Worm (Caenorhabditis elegans): Measurements from ENCODE around the gene F22B7.3.

F22B7.3 gene

ce11 chrIII:8683679-8684263 is 35.1 kb downstream of the F22B7.3 start, which contains the start of gene fli-1:
Gene fli-1, minus strand, starts transcription at chrIII:8683736.
- TF ChIP-seq lin-13 (tag; optimal IDR thresholded peaks at IDR 0.05) (no peak), sptf-1 (tag; optimal IDR thresholded peaks at IDR 0.05) (peak; percentile 51)

- TF ChIP-seq nhr-237 (tag; optimal IDR thresholded peaks at IDR 0.05) (no peak), unc-62 (GFP tag; optimal IDR thresholded peaks at IDR 0.05) (peak; percentile 42), hlh-1 (tag; optimal IDR thresholded peaks at IDR 0.05) (peak; percentile 61), unc-120 (tag; optimal IDR thresholded peaks at IDR 0.05; ENCODE audit: poor library complexity, severe bottlenecking) (peak; percentile 52), sem-2 (GFP tag; optimal IDR thresholded peaks at IDR 0.05) (no peak)
Observed at ce11 chrIII:8684421-8684820, 35.7 kb downstream of the F22B7.3 start, which contains the start of gene anmt-1. Gene anmt-1, plus strand, starts transcription at chrIII:8684808.

- TF ChIP-seq sptf-1 (tag; optimal IDR thresholded peaks at IDR 0.05) (no peak), ham-2 (GFP tag; optimal IDR thresholded peaks at IDR 0.05) (no peak), lin-32 (GFP tag; optimal IDR thresholded peaks at IDR 0.05) (no peak), mep-1 (tag; optimal IDR thresholded peaks at IDR 0.05) (no peak), mab-5 (tag; optimal IDR thresholded peaks at IDR 0.05) (no peak), nhr-237 (tag; optimal IDR thresholded peaks at IDR 0.05) (no peak), zip-8 (tag; optimal IDR thresholded peaks at IDR 0.05) (no peak), nhr-2 (tag; optimal IDR thresholded peaks at IDR 0.05) (no peak), M03D4.4 (tag; optimal IDR thresholded peaks at IDR 0.05) (no peak), ceh-39 (tag; optimal IDR thresholded peaks at IDR 0.05) (no peak), unc-62 (GFP tag; optimal IDR thresholded peaks at IDR 0.05) (no peak), hlh-1 (tag; optimal IDR thresholded peaks at IDR 0.05) (no peak), ztf-11 (tag; optimal IDR thresholded peaks at IDR 0.05) (no peak), blmp-1 (tag; optimal IDR thresholded peaks at IDR 0.05) (no peak), mls-2 (tag; optimal IDR thresholded peaks at IDR 0.05) (no peak), snpc-4 (tag; optimal IDR thresholded peaks at IDR 0.05) (no peak)
Observed at ce11 chrIII:8685590-8686240, 37.0 kb downstream of the F22B7.3 start.

- TF ChIP-seq nhr-28 (tag; optimal IDR thresholded peaks at IDR 0.05) (no peak), ces-1 (GFP tag; optimal IDR thresholded peaks at IDR 0.05) (no peak), bed-3 (GFP tag; optimal IDR thresholded peaks at IDR 0.05) (no peak), sem-2 (GFP tag; optimal IDR thresholded peaks at IDR 0.05) (no peak), pha-4 (tag; optimal IDR thresholded peaks at IDR 0.05) (no peak), ceh-39 (tag; optimal IDR thresholded peaks at IDR 0.05) (no peak), flh-1 (GFP tag; optimal IDR thresholded peaks at IDR 0.05) (no peak), sptf-1 (tag; optimal IDR thresholded peaks at IDR 0.05) (no peak), tbx-8 (GFP tag; optimal IDR thresholded peaks at IDR 0.05) (no peak), ztf-11 (tag; optimal IDR thresholded peaks at IDR 0.05) (no peak), elt-1 (tag; optimal IDR thresholded peaks at IDR 0.05; ENCODE audit: borderline replicate concordance, insufficient read depth) (no peak), nhr-12 (tag; optimal IDR thresholded peaks at IDR 0.05) (no peak), nhr-237 (tag; optimal IDR thresholded peaks at IDR 0.05) (no peak), lin-32 (GFP tag; optimal IDR thresholded peaks at IDR 0.05) (no peak), drap-1 (GFP tag; optimal IDR thresholded peaks at IDR 0.05) (no peak), ceh-83 (GFP tag; optimal IDR thresholded peaks at IDR 0.05) (no peak), nhr-76 (tag; optimal IDR thresholded peaks at IDR 0.05) (no peak), unc-62 (GFP tag; optimal IDR thresholded peaks at IDR 0.05) (no peak), lsy-2 (tag; optimal IDR thresholded peaks at IDR 0.05) (no peak), snpc-4 (tag; optimal IDR thresholded peaks at IDR 0.05) (no peak)
Observed at ce11 chrIII:8688438-8688946, 39.8 kb downstream of the F22B7.3 start, which contains the start of gene hadb-1. Gene hadb-1, minus strand, starts transcription at chrIII:8688488.

- TF ChIP-seq flh-1 (GFP tag; optimal IDR thresholded peaks at IDR 0.05), result no peak
- TF ChIP-seq nhr-76 (tag; optimal IDR thresholded peaks at IDR 0.05), result no peak
- no peak for TF ChIP-seq pha-4 (tag; optimal IDR thresholded peaks at IDR 0.05)
- no peak for TF ChIP-seq ceh-83 (GFP tag; optimal IDR thresholded peaks at IDR 0.05)
- TF ChIP-seq unc-120 (tag; optimal IDR thresholded peaks at IDR 0.05; ENCODE audit: poor library complexity, severe bottlenecking), result no peak
- no peak for TF ChIP-seq unc-62 (GFP tag; optimal IDR thresholded peaks at IDR 0.05)
- no peak for TF ChIP-seq nhr-12 (tag; optimal IDR thresholded peaks at IDR 0.05)
- TF ChIP-seq nhr-28 (tag; optimal IDR thresholded peaks at IDR 0.05), result no peak
- no peak for TF ChIP-seq lin-13 (tag; optimal IDR thresholded peaks at IDR 0.05)
- TF ChIP-seq sptf-1 (tag; optimal IDR thresholded peaks at IDR 0.05), result no peak
- no peak for TF ChIP-seq cnd-1 (tag; optimal IDR thresholded peaks at IDR 0.05)
- no peak for TF ChIP-seq ces-1 (GFP tag; optimal IDR thresholded peaks at IDR 0.05)
- TF ChIP-seq M03D4.4 (tag; optimal IDR thresholded peaks at IDR 0.05), result no peak
- no peak for TF ChIP-seq hlh-1 (tag; optimal IDR thresholded peaks at IDR 0.05)
- TF ChIP-seq snpc-4 (tag; optimal IDR thresholded peaks at IDR 0.05), result no peak
- no peak for TF ChIP-seq elt-3 (tag; optimal IDR thresholded peaks at IDR 0.05)
- TF ChIP-seq drap-1 (GFP tag; optimal IDR thresholded peaks at IDR 0.05), result no peak
- no peak for TF ChIP-seq ztf-11 (tag; optimal IDR thresholded peaks at IDR 0.05)
- no peak for TF ChIP-seq tbx-8 (GFP tag; optimal IDR thresholded peaks at IDR 0.05)
- TF ChIP-seq lin-32 (GFP tag; optimal IDR thresholded peaks at IDR 0.05), result no peak
Observed at ce11 chrIII:8689143-8689542, 40.5 kb downstream of the F22B7.3 start.
